Fruit fly (Drosophila melanogaster): ENCODE measurements around the gene alpha-Man-Ib.

The alpha-Man-Ib gene

dm6 chr3R:29066285-29066684, 46.3 kb downstream of the alpha-Man-Ib start:
- no peak for TF ChIP-seq CTCF (optimal IDR thresholded peaks at IDR 0.05)

dm6 chr3R:29064682-29065100, 47.9 kb downstream of the alpha-Man-Ib start:
- TF ChIP-seq CG8478 (optimal IDR thresholded peaks at IDR 0.05) (no peak), CTCF (optimal IDR thresholded peaks at IDR 0.05) (no peak)

dm6 chr3R:29063921-29064460, 48.6 kb downstream of the alpha-Man-Ib start:
- TF ChIP-seq CG8478 (optimal IDR thresholded peaks at IDR 0.05) (no peak), CTCF (optimal IDR thresholded peaks at IDR 0.05) (peak in 1 of 2 experiments; percentile 11)

DNA sequence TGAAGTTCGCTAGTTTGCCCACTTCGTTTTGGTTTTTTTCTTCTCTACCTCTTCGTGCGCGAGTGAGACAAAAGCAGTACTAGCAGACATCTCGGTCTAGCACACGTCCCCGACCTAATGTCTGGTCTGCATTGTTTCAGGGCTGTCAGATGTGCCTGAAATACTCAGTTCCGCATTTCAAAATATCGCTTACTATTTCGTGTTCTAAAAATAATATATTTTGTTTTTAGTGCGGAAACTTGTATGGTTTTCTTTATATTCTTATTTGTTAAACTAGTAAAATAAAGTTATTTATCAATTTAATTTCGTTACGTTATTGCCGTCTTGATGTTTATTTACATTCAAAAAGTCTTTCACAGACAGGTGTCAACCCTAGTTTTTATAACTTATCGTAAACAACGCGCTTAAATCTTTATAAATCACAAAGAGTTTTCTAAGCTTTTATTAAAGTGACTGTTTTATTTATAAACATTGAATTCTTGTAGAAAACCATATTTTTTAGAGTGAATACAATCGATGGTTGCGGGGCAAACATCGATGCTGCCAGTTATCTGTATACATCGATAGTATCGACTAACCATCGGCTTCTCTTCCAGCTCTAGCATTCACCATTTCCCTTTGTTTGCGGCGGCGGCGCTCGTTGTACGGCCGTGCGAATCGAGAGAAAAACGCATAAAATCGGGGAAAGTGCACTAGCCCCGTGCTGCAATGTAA, 49.3 kb downstream of the alpha-Man-Ib start:
- peak in 1 of 2 experiments; percentile 30 for TF ChIP-seq CTCF (optimal IDR thresholded peaks at IDR 0.05)
- no peak for TF ChIP-seq CG8478 (optimal IDR thresholded peaks at IDR 0.05)

- TF ChIP-seq CG8478 (optimal IDR thresholded peaks at IDR 0.05) (no peak), CTCF (optimal IDR thresholded peaks at IDR 0.05) (no peak)
Measured at dm6 chr3R:29062717-29063206, 49.9 kb downstream of the alpha-Man-Ib start, which contains the start of the genes Cul5 and Bicra. Gene Cul5 (minus strand): TSS chr3R:29062975. Gene Bicra (plus strand): TSS chr3R:29063040.

DNA sequence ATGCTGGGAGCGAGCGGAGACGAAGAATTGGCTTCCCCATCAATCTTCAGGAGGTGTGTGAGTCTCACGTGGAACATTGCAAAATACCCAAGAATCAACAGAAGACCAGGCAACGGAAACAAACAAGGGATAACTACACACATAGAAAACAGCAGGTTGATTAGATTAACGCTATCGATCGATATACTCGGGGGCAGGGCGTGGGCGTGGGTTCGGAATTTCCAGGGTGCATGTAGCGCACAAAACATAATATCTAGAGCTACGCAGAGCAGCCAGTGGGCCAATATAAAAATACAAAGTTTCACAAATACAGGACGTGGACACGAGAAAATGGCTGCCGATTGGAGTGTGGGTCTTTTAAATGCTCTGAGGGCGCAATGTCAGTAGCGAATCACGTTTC, 53.2 kb downstream of the alpha-Man-Ib start:
- TF ChIP-seq CTCF (optimal IDR thresholded peaks at IDR 0.05) = no peak
- no peak for TF ChIP-seq CG8478 (optimal IDR thresholded peaks at IDR 0.05)

Measured in S2 (cell line).